Worm (Caenorhabditis elegans) whole organism, early embryonic: ENCODE data around the gene acs-3.

Experiments used
- B0310.2 ChIP-seq: sonication (generic microtip); optimal IDR thresholded peaks from 2 replicates; lab custom pipeline; 2016; ENCODE audit warnings: mild to moderate bottlenecking, missing genetic modification characterization, missing compliant biosample characterization
- F13C5.2 ChIP-seq: sonication (generic microtip); optimal IDR thresholded peaks from 2 replicates; lab custom pipeline; 2017; ENCODE audit warnings: mild to moderate bottlenecking, missing genetic modification characterization, inconsistent platforms, missing compliant biosample characterization
- ama-1 ChIP-seq: fragments of 150-350 bp; optimal IDR thresholded peaks from 2 replicates; lab custom pipeline; 2014
- ceh-36 ChIP-seq: sonication (generic microtip); optimal IDR thresholded peaks from 2 replicates; lab custom pipeline; 2016; ENCODE audit warnings: missing genetic modification characterization, inconsistent platforms, missing compliant biosample characterization
- flt-1 ChIP-seq: fragments of 200-800 bp; sonication (Bioruptor generic); IDR thresholded peaks from 2 replicates; pipeline ENCODE4 v1.3.6; 2022; ENCODE audit warnings: missing genetic modification characterization, missing compliant biosample characterization
- hmbx-1 ChIP-seq: sonication (generic microtip); optimal IDR thresholded peaks from 2 replicates; lab custom pipeline; 2016; ENCODE audit warnings: mild to moderate bottlenecking, missing genetic modification characterization, missing compliant biosample characterization
- hmg-4 ChIP-seq: fragments of 200-800 bp; sonication (Bioruptor generic); optimal IDR thresholded peaks from 2 replicates; lab custom pipeline; 2018; ENCODE audit warnings: mild to moderate bottlenecking, missing genetic modification characterization, missing compliant biosample characterization
- pes-1 ChIP-seq: fragments of 200-800 bp; sonication (Bioruptor generic); IDR thresholded peaks from 2 replicates; pipeline ENCODE4 v1.3.6; 2022; ENCODE audit warnings: missing genetic modification reagents, missing genetic modification characterization, missing compliant biosample characterization
- scrt-1 ChIP-seq: fragments of 200-800 bp; sonication (Bioruptor generic); IDR thresholded peaks from 2 replicates; pipeline ENCODE4 v1.3.6; 2022; ENCODE audit warnings: missing genetic modification characterization, missing compliant biosample characterization
- sea-1 ChIP-seq: fragments of 200-800 bp; sonication (Bioruptor generic); conservative IDR thresholded peaks from 2 replicates; pipeline ENCODE4 v1.3.6; 2022; ENCODE audit warnings: missing genetic modification characterization, missing compliant biosample characterization
- tbx-11 ChIP-seq: fragments of 200-800 bp; sonication (Bioruptor generic); IDR thresholded peaks from 2 replicates; pipeline ENCODE4 v1.3.6; 2022; ENCODE audit warnings: missing genetic modification characterization, missing compliant biosample characterization
- tra-4 ChIP-seq: sonication (generic microtip); optimal IDR thresholded peaks from 2 replicates; lab custom pipeline; 2017; ENCODE audit warnings: missing genetic modification characterization, missing compliant biosample characterization

DNA sequence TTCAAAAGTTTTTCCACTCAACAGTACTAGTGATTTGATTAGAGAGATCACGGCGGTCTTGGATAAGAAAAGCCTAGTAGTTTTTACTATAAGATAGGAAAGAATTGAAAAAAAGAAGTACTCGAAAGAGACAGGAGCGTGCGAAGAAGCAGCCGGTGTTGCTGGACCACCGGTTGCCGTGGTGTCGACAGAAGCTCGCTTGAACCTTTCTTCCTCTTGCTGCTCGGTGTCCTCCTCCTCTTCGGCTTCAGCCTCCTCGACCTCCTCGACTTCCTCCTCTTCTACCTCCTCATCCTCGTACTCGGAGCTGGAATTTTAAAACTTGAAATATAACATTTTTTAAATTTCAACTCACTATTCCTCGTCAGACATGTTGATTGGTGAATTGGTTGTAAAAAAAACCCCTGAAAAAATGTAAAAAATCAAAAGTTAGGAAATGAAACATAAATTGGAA, 23.2 kb downstream of the acs-3 start, which contains the start of gene tnt-4:
- no peak for TF ChIP-seq tra-4 (tag; lab: Kevin White, UChicago)
- no peak for TF ChIP-seq ama-1 (lab: Kevin White, UChicago)
- no peak for TF ChIP-seq hmg-4 (GFP tag; lab: Kevin White, UChicago)
- TF ChIP-seq flt-1 (GFP tag; lab: Robert Waterston, UW), result no peak
- no peak for TF ChIP-seq F13C5.2 (tag; lab: Kevin White, UChicago)
- no peak for TF ChIP-seq ceh-36 (tag; lab: Kevin White, UChicago)
- TF ChIP-seq sea-1 (GFP tag; lab: Robert Waterston, UW), result no peak
- no peak for TF ChIP-seq B0310.2 (tag; lab: Kevin White, UChicago)
- no peak for TF ChIP-seq scrt-1 (GFP tag; lab: Robert Waterston, UW)
- TF ChIP-seq hmbx-1, result no peak
- no peak for TF ChIP-seq pes-1 (GFP tag; lab: Robert Waterston, UW)
- no peak for TF ChIP-seq tbx-11
